Worm (Caenorhabditis elegans): Measurements from ENCODE around the gene K01D12.1.

- TF ChIP-seq atf-7 (tag; optimal IDR thresholded peaks at IDR 0.05): no peak
- TF ChIP-seq cebp-1 (GFP tag; IDR thresholded peaks at IDR 0.05): no peak
- TF ChIP-seq cebp-1 (tag; optimal IDR thresholded peaks at IDR 0.05): no peak
- no peak for TF ChIP-seq somi-1 (GFP tag; optimal IDR thresholded peaks at IDR 0.05)
- no peak for TF ChIP-seq lin-35 (GFP tag; optimal IDR thresholded peaks at IDR 0.05)
- no peak for TF ChIP-seq ZK185.1 (tag; optimal IDR thresholded peaks at IDR 0.05; ENCODE audit: poor library complexity, severe bottlenecking)
- no peak for TF ChIP-seq unc-62 (GFP tag; optimal IDR thresholded peaks at IDR 0.05)
- TF ChIP-seq bed-2 (GFP tag; IDR thresholded peaks at IDR 0.05): no peak
- no peak for TF ChIP-seq F33H1.4 (GFP tag; IDR thresholded peaks at IDR 0.05)
These were observed 39.5 kb upstream of the K01D12.1 start, which contains the start of gene twk-13 for ce11 chrV:12337894-12338293.

Measured in whole organism, young adult.